Fruit fly (Drosophila melanogaster) whole organism, wandering third instar larva: Measurements from ENCODE around the gene Art8.

ENCODE experiments used
- Abd-B ChIP-seq: fragments of >200 bp; optimal IDR thresholded peaks from 2 replicates; lab custom pipeline; 2017; ENCODE audit warnings: missing biosample characterization, missing genetic modification characterization
- CG32264 ChIP-seq: fragments of 200-800 bp; sonication (Bioruptor generic); optimal IDR thresholded peaks from 2 replicates; lab custom pipeline; 2016; ENCODE audit warnings: missing biosample characterization, missing genetic modification characterization
- CG9705 ChIP-seq: fragments of 200-800 bp; sonication (Bioruptor generic); optimal IDR thresholded peaks from 2 replicates; lab custom pipeline; 2018; ENCODE audit warnings: missing biosample characterization, mild to moderate bottlenecking, missing genetic modification characterization
- CrebA ChIP-seq: fragments of 200-800 bp; sonication (Bioruptor generic); optimal IDR thresholded peaks from 2 replicates; lab custom pipeline; 2016; ENCODE audit warnings: missing biosample characterization, mild to moderate bottlenecking, missing genetic modification characterization, borderline replicate concordance
- Dfd ChIP-seq: fragments of >200 bp; optimal IDR thresholded peaks from 2 replicates; lab custom pipeline; 2017; ENCODE audit warnings: missing biosample characterization, missing genetic modification characterization
- Dif ChIP-seq: fragments of 200-275, 200-300 bp; sonication (Bioruptor generic); optimal IDR thresholded peaks from 2 replicates; lab custom pipeline; 2018; ENCODE audit warnings: missing biosample characterization, missing genetic modification characterization; ENCODE audit not compliant: partially characterized antibody
- GATAd ChIP-seq: sonication (Bioruptor generic); optimal IDR thresholded peaks from 2 replicates; lab custom pipeline; 2016; ENCODE audit warnings: missing biosample characterization, missing genetic modification characterization
- HLH106 ChIP-seq: fragments of 200-800 bp; optimal IDR thresholded peaks from 3 replicates; lab custom pipeline; 2019; ENCODE audit warnings: missing biosample characterization, mild to moderate bottlenecking, missing genetic modification characterization, moderate library complexity
- Hnf4 ChIP-seq: fragments of 200-800 bp; sonication (Bioruptor generic); optimal IDR thresholded peaks from 2 replicates; lab custom pipeline; 2016; ENCODE audit warnings: missing biosample characterization, mild to moderate bottlenecking, missing genetic modification characterization
- Hr78 ChIP-seq: fragments of >200 bp; optimal IDR thresholded peaks from 2 replicates; lab custom pipeline; 2017; ENCODE audit warnings: missing biosample characterization, missing genetic modification characterization
- Hr83 ChIP-seq: fragments of 200-300 bp; sonication (Bioruptor generic); optimal IDR thresholded peaks from 2 replicates; lab custom pipeline; 2016; ENCODE audit warnings: missing biosample characterization, mild to moderate bottlenecking, missing genetic modification characterization, moderate library complexity; ENCODE audit not compliant: poor library complexity, severe bottlenecking
- Myc ChIP-seq: fragments of >200 bp; optimal IDR thresholded peaks from 2 replicates; lab custom pipeline; 2017
- N ChIP-seq: fragments of >200 bp; optimal IDR thresholded peaks from 2 replicates; lab custom pipeline; 2018; ENCODE audit warnings: missing biosample characterization, missing external identifiers, missing genetic modification characterization
- OdsH ChIP-seq: fragments of 200-800 bp; sonication (Bioruptor generic); optimal IDR thresholded peaks from 2 replicates; lab custom pipeline; 2016; ENCODE audit warnings: missing biosample characterization, mild to moderate bottlenecking, missing genetic modification characterization
- Rel ChIP-seq, 2 experiments: fragments of 200-800 bp; sonication (Bioruptor generic) in 1 of 2; optimal IDR thresholded peaks; 2 replicates in 1 of 2; 3 replicates in 1 of 2; lab custom pipeline; 2016 to 2019; ENCODE audit warnings: mild to moderate bottlenecking in 2 of 2, missing biosample characterization in 2 of 2, missing genetic modification characterization in 2 of 2, moderate library complexity in 1 of 2
- Sp1 ChIP-seq: fragments of 200-800 bp; sonication (Bioruptor generic); optimal IDR thresholded peaks from 3 replicates; lab custom pipeline; 2019; ENCODE audit warnings: missing biosample characterization, mild to moderate bottlenecking, missing genetic modification characterization, moderate library complexity
- Vsx2 ChIP-seq: fragments of 200-300, 225-300 bp; sonication (Bioruptor generic); optimal IDR thresholded peaks from 2 replicates; lab custom pipeline; 2018; ENCODE audit warnings: missing biosample characterization, missing genetic modification characterization; ENCODE audit not compliant: partially characterized antibody
- br ChIP-seq: fragments of 200-800 bp; sonication (Bioruptor generic); optimal IDR thresholded peaks from 2 replicates; lab custom pipeline; 2016; ENCODE audit warnings: missing biosample characterization, missing genetic modification characterization
- brk ChIP-seq: fragments of 200-800 bp; sonication (Bioruptor generic); optimal IDR thresholded peaks from 2 replicates; lab custom pipeline; 2016; ENCODE audit warnings: missing biosample characterization, mild to moderate bottlenecking, missing genetic modification characterization
- dl ChIP-seq, 2 experiments: fragments of 175-275, 200-275 bp in 1 of 2; fragments of 200-275 bp in 1 of 2; sonication (Bioruptor generic); optimal IDR thresholded peaks; lab custom pipeline; 2018; ENCODE audit warnings: mild to moderate bottlenecking in 2 of 2, missing biosample characterization in 2 of 2, missing genetic modification characterization in 2 of 2, moderate library complexity in 2 of 2; ENCODE audit not compliant: partially characterized antibody in 2 of 2, insufficient read depth in 1 of 2
- dmrt93B ChIP-seq: fragments of 200-800 bp; sonication (Bioruptor generic); optimal IDR thresholded peaks from 2 replicates; lab custom pipeline; 2018; ENCODE audit warnings: missing biosample characterization, mild to moderate bottlenecking, missing genetic modification characterization
- dsf ChIP-seq: sonication (Bioruptor generic); optimal IDR thresholded peaks from 2 replicates; lab custom pipeline; 2016; ENCODE audit warnings: missing biosample characterization, missing genetic modification characterization, borderline replicate concordance
- ey ChIP-seq: fragments of 200-800 bp; sonication (Bioruptor generic); optimal IDR thresholded peaks from 2 replicates; lab custom pipeline; 2016; ENCODE audit warnings: missing biosample characterization, missing genetic modification characterization
- foxo ChIP-seq, 2 experiments: fragments of 200-800 bp; sonication (Bioruptor generic); optimal IDR thresholded peaks; 2 replicates in 1 of 2; 3 replicates in 1 of 2; lab custom pipeline; 2016 to 2017; ENCODE audit warnings: missing biosample characterization in 2 of 2, missing genetic modification characterization in 2 of 2
- fru ChIP-seq: fragments of 200-800 bp; sonication (Bioruptor generic); optimal IDR thresholded peaks from 3 replicates; lab custom pipeline; 2016; ENCODE audit warnings: missing biosample characterization, mild to moderate bottlenecking, missing genetic modification characterization
- h ChIP-seq: fragments of 200-800 bp; sonication (Bioruptor generic); optimal IDR thresholded peaks from 3 replicates; lab custom pipeline; 2016; ENCODE audit warnings: missing biosample characterization, mild to moderate bottlenecking, missing genetic modification characterization
- jim ChIP-seq: fragments of 175-275, 200-325 bp; sonication (Bioruptor generic); optimal IDR thresholded peaks from 2 replicates; lab custom pipeline; 2016; ENCODE audit warnings: missing biosample characterization, mild to moderate bottlenecking, missing genetic modification characterization
- lola ChIP-seq: fragments of >200 bp; optimal IDR thresholded peaks from 2 replicates; lab custom pipeline; 2017; ENCODE audit warnings: missing biosample characterization, missing genetic modification characterization
- pan ChIP-seq: fragments of >200 bp; optimal IDR thresholded peaks from 2 replicates; lab custom pipeline; 2017
- psq ChIP-seq: fragments of 200-800 bp; sonication (Bioruptor generic); optimal IDR thresholded peaks from 3 replicates; lab custom pipeline; 2017; ENCODE audit warnings: missing biosample characterization, mild to moderate bottlenecking, missing genetic modification characterization, moderate library complexity
- rgr ChIP-seq: fragments of 200-800 bp; sonication (Bioruptor generic); optimal IDR thresholded peaks from 3 replicates; lab custom pipeline; 2016; ENCODE audit warnings: missing biosample characterization, mild to moderate bottlenecking, missing genetic modification characterization
- sage ChIP-seq: fragments of 200-800 bp; sonication (Bioruptor generic); optimal IDR thresholded peaks from 2 replicates; lab custom pipeline; 2016; ENCODE audit warnings: missing biosample characterization, mild to moderate bottlenecking, missing genetic modification characterization
- sv ChIP-seq: fragments of 200-800 bp; sonication (Bioruptor generic); optimal IDR thresholded peaks from 3 replicates; lab custom pipeline; 2016; ENCODE audit warnings: missing biosample characterization, missing genetic modification characterization
- tai ChIP-seq: sonication (Bioruptor generic); optimal IDR thresholded peaks from 2 replicates; lab custom pipeline; 2016; ENCODE audit warnings: missing biosample characterization, missing genetic modification characterization
- usp ChIP-seq: fragments of >200 bp; optimal IDR thresholded peaks from 2 replicates; lab custom pipeline; 2017; ENCODE audit warnings: missing biosample characterization, missing genetic modification characterization
- woc ChIP-seq: sonication (Bioruptor generic); optimal IDR thresholded peaks from 2 replicates; lab custom pipeline; 2016; ENCODE audit warnings: missing biosample characterization, mild to moderate bottlenecking, missing genetic modification characterization

Gene Art8

DNA sequence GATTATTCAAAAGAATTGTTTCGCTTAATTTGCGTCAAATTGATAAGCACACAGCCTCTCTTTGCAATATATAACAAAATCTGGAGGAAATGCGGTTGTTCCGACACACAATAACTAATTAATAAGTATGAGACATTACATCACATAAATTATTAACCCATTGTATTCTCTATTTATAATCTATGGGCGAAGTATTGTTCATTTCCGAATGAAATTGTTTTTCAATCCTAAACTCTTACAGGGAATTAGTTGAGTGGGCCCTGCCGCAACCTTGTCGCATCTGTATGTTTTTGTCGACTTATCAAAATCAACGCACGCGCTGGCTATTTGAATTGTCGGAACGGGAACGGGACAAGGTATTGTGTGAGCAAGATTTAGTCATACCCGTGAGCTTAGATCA, 38.7 kb downstream of the Art8 start, which contains the start of gene CG16743:
Gene CG16743, plus strand, starts transcription at position 57 of the 400 bp plus-strand sequence.
- TF ChIP-seq OdsH (GFP tag; lab: Kevin White, UChicago): peak; percentile 43
- TF ChIP-seq Hr78: no peak
- TF ChIP-seq h (GFP tag; lab: Kevin White, UChicago): peak; percentile 79
- TF ChIP-seq Hnf4 (GFP tag; lab: Kevin White, UChicago): peak; percentile 46
- TF ChIP-seq Dif (GFP tag; lab: Kevin White, UChicago): no peak
- peak; percentile 54 for TF ChIP-seq psq (GFP tag; lab: Kevin White, UChicago)
- TF ChIP-seq N (GFP tag; lab: Kevin White, UChicago): no peak
- TF ChIP-seq pan: no peak
- TF ChIP-seq dl (GFP tag; optimal IDR thresholded peaks at IDR 0.05; lab: Kevin White, UChicago; ENCODE audit: insufficient read depth in 1 of 2, partially characterized antibody in 2 of 2): no peak
- peak in 1 of 2 experiments; percentile 70 for TF ChIP-seq foxo (GFP tag; optimal IDR thresholded peaks at IDR 0.05; lab: Kevin White, UChicago)
- peak; percentile 24 for TF ChIP-seq CG32264
- peak; percentile 80 for TF ChIP-seq rgr
- TF ChIP-seq ey (GFP tag; lab: Kevin White, UChicago): peak; percentile 77
- peak; percentile 77 for TF ChIP-seq fru
- TF ChIP-seq HLH106 (tag; lab: Kevin White, UChicago): peak; percentile 72
- peak; percentile 62 for TF ChIP-seq Sp1 (GFP tag; lab: Kevin White, UChicago)

dm6 chr2L:10970134-10970533, 40.8 kb downstream of the Art8 start, which contains the start of the genes Tmem214 and YL-1:
Tmem214 (minus strand) TSS chr2L:10970275.
YL-1 (plus strand) TSS chr2L:10970443.
- TF ChIP-seq Abd-B (GFP tag; lab: Kevin White, UChicago) (no peak), tai (no peak), sage (GFP tag; lab: Kevin White, UChicago) (no peak), pan (no peak), OdsH (GFP tag; lab: Kevin White, UChicago) (no peak), Hr83 (GFP tag; lab: Kevin White, UChicago) (no peak), h (GFP tag; lab: Kevin White, UChicago) (peak; percentile 2), Sp1 (GFP tag; lab: Kevin White, UChicago) (peak; percentile 8), N (GFP tag; lab: Kevin White, UChicago) (no peak), Dfd (no peak), woc (GFP tag; lab: Kevin White, UChicago) (no peak), HLH106 (tag; lab: Kevin White, UChicago) (no peak), CrebA (no peak), lola (GFP tag; lab: Kevin White, UChicago) (no peak), Myc (peak; percentile 16), Dif (GFP tag; lab: Kevin White, UChicago) (no peak), Hr78 (no peak), CG9705 (GFP tag; lab: Kevin White, UChicago) (no peak), ey (GFP tag; lab: Kevin White, UChicago) (no peak), fru (no peak), brk (GFP tag; lab: Kevin White, UChicago) (no peak), jim (no peak), rgr (no peak), psq (GFP tag; lab: Kevin White, UChicago) (no peak), Hnf4 (GFP tag; lab: Kevin White, UChicago) (peak; percentile 28), foxo (GFP tag; optimal IDR thresholded peaks at IDR 0.05; lab: Kevin White, UChicago) (no peak), GATAd (GFP tag; lab: Kevin White, UChicago) (no peak), br (GFP tag; lab: Kevin White, UChicago) (no peak), dmrt93B (no peak), Rel (GFP tag; optimal IDR thresholded peaks at IDR 0.05; lab: Kevin White, UChicago) (no peak), Rel (tag; optimal IDR thresholded peaks at IDR 0.05; lab: Kevin White, UChicago) (peak; percentile 33), dl (GFP tag; optimal IDR thresholded peaks at IDR 0.05; lab: Kevin White, UChicago; ENCODE audit: insufficient read depth in 1 of 2, partially characterized antibody in 2 of 2) (no peak), usp (GFP tag; lab: Kevin White, UChicago) (no peak), dsf (GFP tag; lab: Kevin White, UChicago) (no peak), Vsx2 (GFP tag; lab: Kevin White, UChicago) (no peak)

DNA sequence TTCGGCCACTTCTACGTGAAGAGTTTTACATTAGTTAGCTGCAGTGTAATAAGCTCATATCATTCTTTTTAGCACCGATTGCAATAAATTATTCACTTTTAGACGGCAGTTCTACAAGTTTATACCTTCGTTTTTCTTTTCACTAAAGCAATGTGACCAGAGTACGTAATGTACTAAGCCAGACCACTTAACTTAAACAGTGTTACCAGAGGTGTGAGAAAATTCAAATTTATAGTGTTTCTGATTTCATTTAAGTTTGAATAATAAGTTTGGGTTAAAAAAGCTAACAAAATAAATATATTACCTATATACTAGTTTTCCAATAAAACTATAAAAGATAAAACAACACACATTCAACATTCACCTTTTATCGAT, 42.9 kb downstream of the Art8 start:
- no peak for TF ChIP-seq fru
- TF ChIP-seq foxo (GFP tag; optimal IDR thresholded peaks at IDR 0.05; lab: Kevin White, UChicago): no peak
- no peak for TF ChIP-seq h (GFP tag; lab: Kevin White, UChicago)
- no peak for TF ChIP-seq rgr
- no peak for TF ChIP-seq Dif (GFP tag; lab: Kevin White, UChicago)
- no peak for TF ChIP-seq sage (GFP tag; lab: Kevin White, UChicago)
- TF ChIP-seq Dfd: no peak
- no peak for TF ChIP-seq Hr83 (GFP tag; lab: Kevin White, UChicago)
- TF ChIP-seq psq (GFP tag; lab: Kevin White, UChicago): no peak
- TF ChIP-seq Hr78: no peak
- TF ChIP-seq Myc: no peak
- no peak for TF ChIP-seq lola (GFP tag; lab: Kevin White, UChicago)
- TF ChIP-seq Abd-B (GFP tag; lab: Kevin White, UChicago): no peak
- no peak for TF ChIP-seq usp (GFP tag; lab: Kevin White, UChicago)
- TF ChIP-seq sv: no peak
- TF ChIP-seq woc (GFP tag; lab: Kevin White, UChicago): no peak
- TF ChIP-seq CrebA: no peak
- TF ChIP-seq Sp1 (GFP tag; lab: Kevin White, UChicago): no peak
- TF ChIP-seq dsf (GFP tag; lab: Kevin White, UChicago): no peak
